Fruit fly (Drosophila melanogaster) whole organism, embryonic: ENCODE data around the gene scyl.

Experiments used
- Adf1 ChIP-seq: fragments of 200-800 bp; sonication (Bioruptor generic); IDR thresholded peaks from 2 replicates; pipeline ENCODE4 v1.3.6; 2022; ENCODE audit warnings: missing biosample characterization, missing genetic modification characterization
- Blimp-1 ChIP-seq: fragments of 200-800 bp; sonication (Bioruptor generic); optimal IDR thresholded peaks from 3 replicates; lab custom pipeline; 2018; ENCODE audit warnings: missing biosample characterization, missing genetic modification characterization, mild to moderate bottlenecking, moderate library complexity, missing genetic modification reagents
- CG12744 ChIP-seq: fragments of 200-800 bp; sonication (Bioruptor generic); optimal IDR thresholded peaks from 2 replicates; lab custom pipeline; 2016; ENCODE audit warnings: missing biosample characterization, missing genetic modification characterization
- CG13624 ChIP-seq: fragments of 200-800 bp; sonication (Bioruptor generic); optimal IDR thresholded peaks from 2 replicates; lab custom pipeline; 2016; ENCODE audit warnings: missing biosample characterization, missing genetic modification characterization
- CG15073 ChIP-seq: fragments of 200-800 bp; sonication (Bioruptor generic); optimal IDR thresholded peaks from 2 replicates; lab custom pipeline; 2016; ENCODE audit warnings: missing biosample characterization, missing genetic modification characterization
- CG17912 ChIP-seq: fragments of 200-800 bp; sonication (Bioruptor generic); optimal IDR thresholded peaks from 2 replicates; lab custom pipeline; 2018; ENCODE audit warnings: missing biosample characterization, mild to moderate bottlenecking, missing genetic modification characterization
- CG1832 ChIP-seq: fragments of 200-800 bp; sonication (Bioruptor generic); optimal IDR thresholded peaks from 2 replicates; lab custom pipeline; 2017; ENCODE audit warnings: missing biosample characterization, mild to moderate bottlenecking, missing genetic modification characterization, inconsistent platforms
- CG18476 ChIP-seq: fragments of 200-800 bp; sonication (Bioruptor generic); optimal IDR thresholded peaks from 2 replicates; lab custom pipeline; 2016; ENCODE audit warnings: missing biosample characterization, mild to moderate bottlenecking, missing genetic modification characterization
- CG2116 ChIP-seq: fragments of 200-800 bp; sonication (Bioruptor generic); optimal IDR thresholded peaks from 3 replicates; lab custom pipeline; 2018; ENCODE audit warnings: missing biosample characterization, mild to moderate bottlenecking, missing genetic modification characterization
- CG3065 ChIP-seq: fragments of 200-800 bp; sonication (Bioruptor generic); optimal IDR thresholded peaks from 2 replicates; lab custom pipeline; 2016; ENCODE audit warnings: missing biosample characterization, missing genetic modification characterization
- CG3163 ChIP-seq: fragments of 200-800 bp; sonication (Bioruptor generic); optimal IDR thresholded peaks from 3 replicates; lab custom pipeline; 2016; ENCODE audit warnings: missing biosample characterization, missing genetic modification characterization
- CG3726 ChIP-seq: fragments of 200-800 bp; sonication (Bioruptor generic); IDR thresholded peaks from 3 replicates; pipeline ENCODE4, ENCODE4 v1.3.6; 2022; ENCODE audit warnings: missing biosample characterization, missing genetic modification characterization
- CG4707 ChIP-seq: fragments of 200-800 bp; sonication (Bioruptor generic); optimal IDR thresholded peaks from 2 replicates; lab custom pipeline; 2018; ENCODE audit warnings: missing biosample characterization, mild to moderate bottlenecking, missing genetic modification characterization, moderate library complexity
- CG4820 ChIP-seq: fragments of 200-800 bp; sonication (Bioruptor generic); optimal IDR thresholded peaks from 3 replicates; lab custom pipeline; 2016; ENCODE audit warnings: missing biosample characterization, missing genetic modification characterization
- CG5180 ChIP-seq: fragments of 200-800 bp; sonication (Bioruptor generic); optimal IDR thresholded peaks from 3 replicates; lab custom pipeline; 2017; ENCODE audit warnings: missing biosample characterization, missing genetic modification characterization, mild to moderate bottlenecking, moderate library complexity, missing genetic modification reagents
- CG7556 ChIP-seq: fragments of 200-800 bp; sonication (Bioruptor generic); optimal IDR thresholded peaks from 2 replicates; lab custom pipeline; 2017; ENCODE audit warnings: missing biosample characterization, mild to moderate bottlenecking, missing genetic modification characterization
- CG7987 ChIP-seq: fragments of 200-800 bp; sonication (Bioruptor generic); optimal IDR thresholded peaks from 2 replicates; lab custom pipeline; 2018; ENCODE audit warnings: missing biosample characterization, mild to moderate bottlenecking, missing genetic modification characterization, moderate library complexity
- CG8290 ChIP-seq, 3 experiments: fragments of 200-800 bp; sonication (Bioruptor generic); optimal IDR thresholded peaks; 2 replicates each; lab custom pipeline; 2016 to 2019; ENCODE audit warnings: missing biosample characterization in 3 of 3, missing genetic modification characterization in 3 of 3, mild to moderate bottlenecking in 2 of 3, moderate library complexity in 1 of 3
- CTCF ChIP-seq: fragments of 200-800 bp; sonication (Bioruptor generic); optimal IDR thresholded peaks from 2 replicates; lab custom pipeline; 2017; ENCODE audit warnings: missing biosample characterization, mild to moderate bottlenecking, missing genetic modification characterization, moderate library complexity
- CkIIα-i1 ChIP-seq: fragments of 200-800 bp; sonication (Bioruptor generic); IDR thresholded peaks from 2 replicates; pipeline ENCODE4 v1.3.6; 2022; ENCODE audit warnings: missing biosample characterization, missing genetic modification characterization
- Dbx ChIP-seq: fragments of 200-800 bp; sonication (Bioruptor generic); IDR thresholded peaks from 3 replicates; pipeline ENCODE4 v1.3.6; 2022; ENCODE audit warnings: missing biosample characterization, missing genetic modification characterization
- Dek ChIP-seq: fragments of 200-800 bp; sonication (Bioruptor generic); optimal IDR thresholded peaks from 3 replicates; lab custom pipeline; 2019; ENCODE audit warnings: missing biosample characterization, mild to moderate bottlenecking, missing genetic modification characterization, moderate library complexity
- Dip2 ChIP-seq: fragments of 200-800 bp; sonication (Bioruptor generic); IDR thresholded peaks from 2 replicates; pipeline ENCODE4 v1.3.6; 2022; ENCODE audit warnings: missing biosample characterization, missing genetic modification characterization
- Dll ChIP-seq: fragments of 200-800 bp; sonication (Bioruptor generic); IDR thresholded peaks from 4 replicates; pipeline ENCODE4 v1.3.6; 2022; ENCODE audit warnings: missing biosample characterization, missing genetic modification characterization; ENCODE audit not compliant: partially characterized antibody
- HLH3B ChIP-seq: fragments of 200-800 bp; sonication (Bioruptor generic); IDR thresholded peaks from 2 replicates; pipeline ENCODE4 v1.3.6; 2022; ENCODE audit warnings: missing biosample characterization, missing genetic modification characterization
- Hr78 ChIP-seq, 2 experiments: fragments of 200-800 bp in 1 of 2; fragments of >200 bp in 1 of 2; sonication (Bioruptor generic) in 1 of 2; optimal IDR thresholded peaks; 2 replicates each; lab custom pipeline; 2017 to 2019; ENCODE audit warnings: missing biosample characterization in 2 of 2, missing genetic modification characterization in 2 of 2, mild to moderate bottlenecking in 1 of 2, moderate library complexity in 1 of 2
- Ssrp ChIP-seq: fragments of 200-800 bp; sonication (Bioruptor generic); optimal IDR thresholded peaks from 2 replicates; lab custom pipeline; 2018; ENCODE audit warnings: missing biosample characterization, mild to moderate bottlenecking, missing genetic modification characterization, moderate library complexity
- Xrp1 ChIP-seq: fragments of 200-800 bp; sonication (Bioruptor generic); IDR thresholded peaks from 2 replicates; pipeline ENCODE4 v1.3.6; 2022; ENCODE audit warnings: missing biosample characterization, missing genetic modification characterization
- aop ChIP-seq: fragments of 200-800 bp; sonication (Bioruptor generic); IDR thresholded peaks from 2 replicates; pipeline ENCODE4 v1.3.6; 2022; ENCODE audit warnings: missing biosample characterization, missing genetic modification characterization
- ash1 ChIP-seq: fragments of 200-800 bp; sonication (Bioruptor generic); optimal IDR thresholded peaks from 2 replicates; lab custom pipeline; 2018; ENCODE audit warnings: missing biosample characterization, mild to moderate bottlenecking, missing genetic modification characterization
- bcd ChIP-seq: fragments of 200-800 bp; sonication (Bioruptor generic); optimal IDR thresholded peaks from 2 replicates; lab custom pipeline; 2017; ENCODE audit warnings: missing biosample characterization, mild to moderate bottlenecking, missing genetic modification characterization
- cad ChIP-seq: fragments of >200 bp; optimal IDR thresholded peaks from 2 replicates; lab custom pipeline; 2017; ENCODE audit warnings: missing biosample characterization, missing genetic modification characterization
- chif ChIP-seq, 2 experiments: fragments of 200-800 bp; sonication (Bioruptor generic); optimal IDR thresholded peaks; 3 replicates each; lab custom pipeline; 2016; ENCODE audit warnings: missing biosample characterization in 2 of 2, missing genetic modification characterization in 2 of 2
- chinmo ChIP-seq: fragments of 200-800 bp; sonication (Bioruptor generic); IDR thresholded peaks from 4 replicates; pipeline ENCODE4 v1.3.6; 2022; ENCODE audit warnings: missing biosample characterization, missing genetic modification characterization; ENCODE audit not compliant: partially characterized antibody
- chn ChIP-seq: fragments of 200-800 bp; sonication (Bioruptor generic); optimal IDR thresholded peaks from 2 replicates; lab custom pipeline; 2016; ENCODE audit warnings: missing biosample characterization, missing genetic modification characterization
- crp ChIP-seq, 2 experiments: fragments of 200-800 bp; sonication (Bioruptor generic); optimal IDR thresholded peaks; 2 replicates in 1 of 2; 3 replicates in 1 of 2; lab custom pipeline; 2017; ENCODE audit warnings: missing biosample characterization in 2 of 2, missing genetic modification characterization in 2 of 2, mild to moderate bottlenecking in 1 of 2, moderate library complexity in 1 of 2
- da ChIP-seq: fragments of 200-800 bp; sonication (Bioruptor generic); optimal IDR thresholded peaks from 2 replicates; lab custom pipeline; 2016; ENCODE audit warnings: missing biosample characterization, missing genetic modification characterization
- eve ChIP-seq, 2 experiments: fragments of >200 bp; optimal IDR thresholded peaks; 2 replicates each; lab custom pipeline; 2017; ENCODE audit warnings: missing biosample characterization in 2 of 2, missing genetic modification characterization in 2 of 2
- fd3F ChIP-seq: fragments of 200-800 bp; sonication (Bioruptor generic); optimal IDR thresholded peaks from 2 replicates; lab custom pipeline; 2018; ENCODE audit warnings: missing biosample characterization, mild to moderate bottlenecking, missing genetic modification characterization, moderate library complexity
- her ChIP-seq: fragments of 200-800 bp; sonication (Bioruptor generic); optimal IDR thresholded peaks from 2 replicates; lab custom pipeline; 2016; ENCODE audit warnings: missing biosample characterization, missing genetic modification characterization
- lola ChIP-seq, 3 experiments: fragments of >200 bp in 2 of 3; fragments of 200-800 bp in 1 of 3; sonication (Bioruptor generic) in 1 of 3; optimal IDR thresholded peaks; 2 replicates each; lab custom pipeline; 2017 to 2019; ENCODE audit warnings: missing biosample characterization in 3 of 3, missing genetic modification characterization in 3 of 3, mild to moderate bottlenecking in 1 of 3, moderate library complexity in 1 of 3
- pros ChIP-seq: fragments of 200-800 bp; sonication (Bioruptor generic); optimal IDR thresholded peaks from 3 replicates; lab custom pipeline; 2019; ENCODE audit warnings: missing biosample characterization, mild to moderate bottlenecking, missing genetic modification characterization, moderate library complexity
- sens ChIP-seq: fragments of 200-800 bp; sonication (Bioruptor generic); peaks from one replicate; lab custom pipeline; 2016; ENCODE audit warnings: missing biosample characterization, missing genetic modification characterization
- sens-2 ChIP-seq: fragments of 200-800 bp; sonication (Bioruptor generic); IDR thresholded peaks from 2 replicates; pipeline ENCODE4 v1.3.6; 2022; ENCODE audit warnings: missing biosample characterization, missing genetic modification characterization
- shn ChIP-seq: fragments of 200-800 bp; sonication (Bioruptor generic); optimal IDR thresholded peaks from 3 replicates; lab custom pipeline; 2016; ENCODE audit warnings: missing biosample characterization, missing genetic modification characterization
- so ChIP-seq: fragments of 200-800 bp; sonication (Bioruptor generic); IDR thresholded peaks from 3 replicates; pipeline ENCODE4 v1.3.6; 2022; ENCODE audit warnings: missing biosample characterization, missing genetic modification characterization
- vnd ChIP-seq: fragments of 200-800 bp; sonication (Bioruptor generic); IDR thresholded peaks from 3 replicates; pipeline ENCODE4 v1.3.6; 2022; ENCODE audit warnings: missing biosample characterization, missing genetic modification characterization; ENCODE audit not compliant: partially characterized antibody
- vvl ChIP-seq: fragments of 200-800 bp; sonication (Bioruptor generic); IDR thresholded peaks from 2 replicates; pipeline ENCODE4 v1.3.6; 2022; ENCODE audit warnings: missing biosample characterization, missing genetic modification characterization
- yki ChIP-seq: fragments of >200 bp; optimal IDR thresholded peaks from 3 replicates; lab custom pipeline; 2018

The scyl gene

dm6 chr3L:11294496-11295163, 42.5 kb downstream of the scyl start (continued):
- TF ChIP-seq CG17912, result no peak
- TF ChIP-seq pros (GFP tag; lab: Kevin White, UChicago), result peak; percentile 3
- no peak for TF ChIP-seq CG2116 (GFP tag; lab: Kevin White, UChicago)
- no peak for TF ChIP-seq her (GFP tag; lab: Kevin White, UChicago)
- TF ChIP-seq CG5180 (GFP tag; lab: Kevin White, UChicago), result peak; percentile 76
- TF ChIP-seq CTCF, result no peak
- TF ChIP-seq aop (GFP tag; lab: Robert Waterston, UW), result 0 out of 2 replicates have a peak, but pooled peaks have one; percentile 11
- TF ChIP-seq crp (GFP tag; optimal IDR thresholded peaks at IDR 0.05; lab: Kevin White, UChicago), result peak in 1 of 2 experiments; percentile 51
- TF ChIP-seq sens-2 (GFP tag; lab: Robert Waterston, UW), result no peak
- TF ChIP-seq chif (GFP tag; optimal IDR thresholded peaks at IDR 0.05; lab: Kevin White, UChicago), result no peak
- TF ChIP-seq Blimp-1, result peak; percentile 23
- TF ChIP-seq CG8290 (GFP tag; optimal IDR thresholded peaks at IDR 0.05; lab: Kevin White, UChicago), result no peak
- peak in 1 of 2 experiments; percentile 12 for TF ChIP-seq CG8290 (tag; optimal IDR thresholded peaks at IDR 0.05; lab: Kevin White, UChicago)
- TF ChIP-seq Dek, result no peak
- TF ChIP-seq shn (GFP tag; lab: Kevin White, UChicago), result no peak
- TF ChIP-seq Hr78 (GFP tag; optimal IDR thresholded peaks at IDR 0.05; lab: Kevin White, UChicago), result peak in 1 of 2 experiments; percentile 36
- no peak for TF ChIP-seq fd3F (GFP tag; lab: Kevin White, UChicago)
- TF ChIP-seq vnd (GFP tag; lab: Robert Waterston, UW), result no peak
- TF ChIP-seq sens, result no peak
- TF ChIP-seq ash1 (GFP tag; lab: Kevin White, UChicago), result no peak
- TF ChIP-seq Adf1 (GFP tag; lab: Robert Waterston, UW), result peak; percentile 68
- no peak for TF ChIP-seq da (GFP tag; lab: Kevin White, UChicago)
- TF ChIP-seq Ssrp (tag; lab: Kevin White, UChicago), result no peak
- TF ChIP-seq chn (GFP tag; lab: Kevin White, UChicago), result peak; percentile 27
- peak; percentile 41; the same call in 1 of the 3 replicates for TF ChIP-seq so (GFP tag; lab: Robert Waterston, UW)
- no peak for TF ChIP-seq CG3065
- TF ChIP-seq CG12744 (GFP tag; lab: Kevin White, UChicago), result no peak
- TF ChIP-seq Dll (GFP tag; lab: Robert Waterston, UW), result 0 out of 4 replicates have a peak, but pooled peaks have one; percentile 22
- TF ChIP-seq Dbx (GFP tag; lab: Robert Waterston, UW), result 0 out of 3 replicates have a peak, but pooled peaks have one; percentile 11
- no peak for TF ChIP-seq CG13624
- peak; percentile 54 for TF ChIP-seq CG1832 (GFP tag; lab: Kevin White, UChicago)
- no peak for TF ChIP-seq CG15073 (GFP tag; lab: Kevin White, UChicago)
- TF ChIP-seq Dip2, result no peak
- TF ChIP-seq yki (lab: Kevin White, UChicago), result peak; percentile 59
- TF ChIP-seq eve (GFP tag; optimal IDR thresholded peaks at IDR 0.05; lab: Kevin White, UChicago), result no peak
- TF ChIP-seq HLH3B (GFP tag; lab: Robert Waterston, UW), result no peak
- no peak for TF ChIP-seq cad (GFP tag; lab: Kevin White, UChicago)
- no peak for TF ChIP-seq CG4820 (GFP tag; lab: Kevin White, UChicago)
- TF ChIP-seq CG18476 (GFP tag; lab: Kevin White, UChicago), result no peak
- no peak for TF ChIP-seq bcd (GFP tag; lab: Kevin White, UChicago)
- peak; percentile 92; the same call in 2 of the 4 replicates for TF ChIP-seq chinmo (GFP tag; lab: Robert Waterston, UW)
- TF ChIP-seq vvl, result peak; percentile 28; the same call in 1 of the 2 replicates
- no peak for TF ChIP-seq CG4707 (GFP tag; lab: Kevin White, UChicago)
- TF ChIP-seq Xrp1 (GFP tag; lab: Robert Waterston, UW), result 0 out of 2 replicates have a peak, but pooled peaks have one; percentile 14
- TF ChIP-seq CG7987 (GFP tag; lab: Kevin White, UChicago), result no peak
- no peak for TF ChIP-seq lola (GFP tag; optimal IDR thresholded peaks at IDR 0.05; lab: Kevin White, UChicago)
- no peak for TF ChIP-seq CG3726
- no peak for TF ChIP-seq CG3163 (GFP tag; lab: Kevin White, UChicago)
- TF ChIP-seq CG7556, result no peak
- no peak for TF ChIP-seq CkIIα-i1 (GFP tag; lab: Robert Waterston, UW)
